Worm (Caenorhabditis elegans) whole organism, late embryonic: ENCODE results near the gene srd-21.
A peak's percentile ranks its signal among the peaks of the same experiment; 100 is the strongest.

Experiments
- F13H6.1 ChIP-seq: sonication (generic microtip); optimal IDR thresholded peaks from 2 replicates; lab custom pipeline; 2016; ENCODE audit warnings: missing genetic modification characterization, missing compliant biosample characterization
- K02D7.2 ChIP-seq: sonication (generic microtip); optimal IDR thresholded peaks from 2 replicates; lab custom pipeline; 2017; ENCODE audit warnings: mild to moderate bottlenecking, missing genetic modification characterization, missing compliant biosample characterization
- T23F11.4 ChIP-seq: fragments of 200-800 bp; sonication (Bioruptor generic); optimal IDR thresholded peaks from 2 replicates; lab custom pipeline; 2018; ENCODE audit warnings: mild to moderate bottlenecking, missing genetic modification characterization, missing compliant biosample characterization
- ceh-22 ChIP-seq: sonication (generic microtip); optimal IDR thresholded peaks from 2 replicates; lab custom pipeline; 2017; ENCODE audit warnings: missing biosample characterization, missing genetic modification characterization
- ceh-9 ChIP-seq: sonication (generic microtip); optimal IDR thresholded peaks from 2 replicates; lab custom pipeline; 2016; ENCODE audit warnings: mild to moderate bottlenecking, missing genetic modification characterization, inconsistent platforms, missing compliant biosample characterization
- dve-1 ChIP-seq: sonication (generic microtip); optimal IDR thresholded peaks from 2 replicates; lab custom pipeline; 2017; ENCODE audit warnings: antibody characterized with exemption, mild to moderate bottlenecking, missing genetic modification characterization, missing compliant biosample characterization
- elt-2 ChIP-seq: sonication (generic microtip); optimal IDR thresholded peaks from 2 replicates; lab custom pipeline; 2016; ENCODE audit warnings: missing genetic modification reagents, missing genetic modification characterization, missing compliant biosample characterization
- hlh-30 ChIP-seq: sonication (generic microtip); optimal IDR thresholded peaks from 2 replicates; lab custom pipeline; 2017; ENCODE audit warnings: antibody characterized with exemption, missing genetic modification characterization, missing compliant biosample characterization; ENCODE audit not compliant: insufficient read depth
- lin-11 ChIP-seq: fragments of 200-800 bp; sonication (Bioruptor generic); optimal IDR thresholded peaks from 2 replicates; lab custom pipeline; 2018; ENCODE audit warnings: mild to moderate bottlenecking, missing genetic modification characterization, missing compliant biosample characterization
- odd-2 ChIP-seq: sonication (generic microtip); optimal IDR thresholded peaks from 2 replicates; lab custom pipeline; 2017; ENCODE audit warnings: antibody characterized with exemption, mild to moderate bottlenecking, missing genetic modification characterization, missing compliant biosample characterization
- pax-1 ChIP-seq: fragments of 150-350 bp; optimal IDR thresholded peaks from 2 replicates; lab custom pipeline; 2014; ENCODE audit warnings: missing biosample characterization, missing genetic modification characterization
- pha-2 ChIP-seq: sonication (generic microtip); optimal IDR thresholded peaks from 2 replicates; lab custom pipeline; 2017; ENCODE audit warnings: mild to moderate bottlenecking, missing genetic modification characterization, missing compliant biosample characterization
- unc-3 ChIP-seq, 2 experiments: fragments of 200-800 bp in 1 of 2; sonication (Bioruptor generic) in 1 of 2; sonication (generic microtip) in 1 of 2; conservative IDR thresholded peaks in 1 of 2; optimal IDR thresholded peaks in 1 of 2; 2 replicates each; pipeline versions ENCODE4 v1.3.6 to Lab custom; 2016 to 2022; ENCODE audit warnings: missing compliant biosample characterization in 2 of 2, missing genetic modification characterization in 2 of 2, missing genetic modification reagents in 1 of 2

DNA sequence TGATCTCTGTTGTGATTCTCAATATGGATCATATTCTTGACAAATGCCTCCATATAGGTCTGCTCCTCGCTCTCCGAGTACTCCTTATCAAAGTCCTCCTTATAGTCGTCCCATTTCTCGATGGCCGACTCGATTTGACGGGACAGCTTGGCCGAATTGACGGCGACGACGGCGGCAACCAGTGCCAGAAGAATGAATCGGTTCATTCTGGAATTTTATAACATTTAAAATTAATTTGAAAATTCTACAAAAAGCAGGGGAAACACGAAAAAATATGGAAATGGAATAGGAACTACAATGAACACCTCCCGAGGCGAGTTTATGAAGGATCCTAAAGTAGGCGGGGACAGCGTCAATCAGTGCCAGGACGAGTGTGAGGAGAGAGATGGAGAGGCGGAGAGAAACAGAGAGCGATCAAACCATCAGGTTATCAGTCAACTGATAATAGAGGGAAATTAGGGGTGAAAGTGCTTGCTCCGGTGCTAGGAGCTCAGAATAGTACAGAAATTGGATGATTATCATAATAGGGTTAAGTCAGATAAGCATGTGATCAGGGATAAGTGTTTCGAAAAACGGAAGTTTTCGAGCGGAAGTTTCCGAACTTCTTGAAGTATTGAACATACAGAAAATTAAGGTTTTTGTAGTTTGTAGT lies 34.4 kb upstream of the srd-21 start, which contains the start of gene cpl-1:
- TF ChIP-seq dve-1 (tag; lab: Kevin White, UChicago) (no peak), K02D7.2 (no peak), ceh-22 (no peak), unc-3 (GFP tag; conservative IDR thresholded peaks at IDR 0.05; lab: Robert Waterston, UW) (no peak), unc-3 (tag; optimal IDR thresholded peaks at IDR 0.05; lab: Kevin White, UChicago) (no peak), ceh-9 (tag; lab: Kevin White, UChicago) (no peak), pax-1 (tag; lab: Kevin White, UChicago) (no peak), F13H6.1 (tag; lab: Kevin White, UChicago) (no peak), hlh-30 (tag; lab: Kevin White, UChicago) (no peak), odd-2 (tag; lab: Kevin White, UChicago) (no peak), lin-11 (tag; lab: Kevin White, UChicago) (no peak), pha-2 (tag; lab: Kevin White, UChicago) (no peak), T23F11.4 (GFP tag; lab: Kevin White, UChicago) (no peak), elt-2 (tag; lab: Kevin White, UChicago) (peak; percentile 82)
